Worm (Caenorhabditis elegans): Measurements from ENCODE around the gene srbc-82.

- TF ChIP-seq lir-3 (tag; optimal IDR thresholded peaks at IDR 0.05; ENCODE audit: poor library complexity) (no peak), nhr-90 (tag; optimal IDR thresholded peaks at IDR 0.05; ENCODE audit: poor library complexity) (no peak), pag-3 (tag; optimal IDR thresholded peaks at IDR 0.05; ENCODE audit: borderline replicate concordance, insufficient read depth) (no peak), hlh-17 (GFP tag; optimal IDR thresholded peaks at IDR 0.05; ENCODE audit: borderline replicate concordance) (no peak)
These were observed 16.9 kb downstream of the srbc-82 start, which contains the start of gene srh-180 for ce11 chrV:16317244-16317643.

Measured in whole organism, L1 larva.